Worm (Caenorhabditis elegans) whole organism, L4 larva: ENCODE measurements around the gene F38B6.2.

Experiments
- Y105C5A.15 ChIP-seq: fragments of 200-800 bp; sonication (Bioruptor generic); IDR thresholded peaks from 2 replicates; pipeline ENCODE4 v1.3.6; 2022; ENCODE audit warnings: missing genetic modification characterization, missing compliant biosample characterization
- Y75B8A.6 ChIP-seq: fragments of 200-800 bp; sonication (Bioruptor generic); IDR thresholded peaks from 2 replicates; pipeline ENCODE4 v1.3.6; 2022; ENCODE audit warnings: missing genetic modification reagents, missing genetic modification characterization, missing compliant biosample characterization
- aha-1 ChIP-seq: fragments of 150-350 bp; peaks from one replicate; lab custom pipeline; 2014; ENCODE audit warnings: missing biosample characterization, missing genetic modification characterization
- ceh-44 ChIP-seq: fragments of 200-800 bp; sonication (Bioruptor generic); IDR thresholded peaks from 2 replicates; pipeline ENCODE4 v1.3.6; 2022; ENCODE audit warnings: missing genetic modification reagents, missing genetic modification characterization, missing compliant biosample characterization
- ceh-62 ChIP-seq: sonication (generic microtip); optimal IDR thresholded peaks from 2 replicates; lab custom pipeline; 2017; ENCODE audit warnings: missing biosample characterization, missing genetic modification characterization
- ces-1 ChIP-seq: fragments of 150-350 bp; sonication (generic microtip); optimal IDR thresholded peaks from 4 replicates; lab custom pipeline; 2014; ENCODE audit warnings: missing biosample characterization, missing genetic modification reagents, missing genetic modification characterization
- ctbp-1 ChIP-seq: fragments of 200-800 bp; sonication (Bioruptor generic); IDR thresholded peaks from 2 replicates; pipeline ENCODE4 v1.3.6; 2022; ENCODE audit warnings: missing genetic modification reagents, missing genetic modification characterization, missing compliant biosample characterization
- daf-8 ChIP-seq: fragments of 200-800 bp; sonication (Bioruptor generic); IDR thresholded peaks from 2 replicates; pipeline ENCODE4 v1.3.6; 2022; ENCODE audit warnings: missing genetic modification characterization, missing compliant biosample characterization
- dmd-6 ChIP-seq: fragments of 200-800 bp; sonication (Bioruptor generic); IDR thresholded peaks from 2 replicates; pipeline ENCODE4 v1.3.6; 2022; ENCODE audit warnings: missing genetic modification reagents, missing genetic modification characterization, missing compliant biosample characterization
- dve-1 ChIP-seq: sonication (generic microtip); optimal IDR thresholded peaks from 2 replicates; lab custom pipeline; 2017; ENCODE audit warnings: antibody characterized with exemption, mild to moderate bottlenecking, missing genetic modification characterization, missing compliant biosample characterization; ENCODE audit not compliant: insufficient read depth
- fkh-10 ChIP-seq: fragments of 150-350 bp; optimal IDR thresholded peaks from 2 replicates; lab custom pipeline; 2014; ENCODE audit warnings: missing biosample characterization, missing genetic modification reagents, missing genetic modification characterization
- hlh-11 ChIP-seq: fragments of 200-800 bp; sonication (Bioruptor generic); optimal IDR thresholded peaks from 2 replicates; lab custom pipeline; 2018; ENCODE audit warnings: mild to moderate bottlenecking, missing genetic modification characterization, missing compliant biosample characterization
- hlh-30 ChIP-seq: sonication (generic microtip); optimal IDR thresholded peaks from 2 replicates; lab custom pipeline; 2017; ENCODE audit warnings: antibody characterized with exemption, mild to moderate bottlenecking, missing genetic modification characterization, missing compliant biosample characterization; ENCODE audit not compliant: insufficient read depth
- hmg-1.1 ChIP-seq: fragments of 200-800 bp; sonication (Bioruptor generic); IDR thresholded peaks from 2 replicates; pipeline ENCODE4 v1.3.6; 2022; ENCODE audit warnings: missing genetic modification reagents, missing genetic modification characterization, missing compliant biosample characterization
- lim-7 ChIP-seq: fragments of 200-800 bp; sonication (Bioruptor generic); IDR thresholded peaks from 2 replicates; pipeline ENCODE4 v1.3.6; 2022; ENCODE audit warnings: missing genetic modification characterization, missing compliant biosample characterization
- lin-29 ChIP-seq: fragments of 200-800 bp; sonication (Bioruptor generic); IDR thresholded peaks from 2 replicates; pipeline ENCODE4 v1.3.6; 2022; ENCODE audit warnings: missing genetic modification reagents, missing genetic modification characterization, missing compliant biosample characterization
- madf-9 ChIP-seq: fragments of 200-800 bp; sonication (Bioruptor generic); conservative IDR thresholded peaks from 2 replicates; pipeline ENCODE4 v1.3.6; 2022; ENCODE audit warnings: missing genetic modification reagents, missing genetic modification characterization, missing compliant biosample characterization
- mep-1 ChIP-seq: fragments of 150-350 bp; sonication (generic microtip); optimal IDR thresholded peaks from 3 replicates; lab custom pipeline; 2014; ENCODE audit warnings: missing biosample characterization, missing genetic modification characterization
- mxl-2 ChIP-seq: fragments of 200-800 bp; sonication (Bioruptor generic); conservative IDR thresholded peaks from 2 replicates; pipeline ENCODE4 v1.3.6; 2022; ENCODE audit warnings: missing genetic modification reagents, missing genetic modification characterization, missing compliant biosample characterization
- nhr-10 ChIP-seq: fragments of 150-350 bp; optimal IDR thresholded peaks from 2 replicates; lab custom pipeline; 2014; ENCODE audit warnings: missing biosample characterization, missing genetic modification characterization
- nhr-48 ChIP-seq: sonication (generic microtip); optimal IDR thresholded peaks from 2 replicates; lab custom pipeline; 2016; ENCODE audit warnings: mild to moderate bottlenecking, missing genetic modification characterization, missing compliant biosample characterization
- nhr-76 ChIP-seq: fragments of 150-350 bp; optimal IDR thresholded peaks from 2 replicates; lab custom pipeline; 2014; ENCODE audit warnings: missing biosample characterization, missing genetic modification characterization
- sdz-12 ChIP-seq: fragments of 200-800 bp; sonication (Bioruptor generic); optimal IDR thresholded peaks from 2 replicates; lab custom pipeline; 2018; ENCODE audit warnings: mild to moderate bottlenecking, missing genetic modification characterization, missing compliant biosample characterization
- set-16 ChIP-seq: fragments of 200-800 bp; sonication (Bioruptor generic); IDR thresholded peaks from 2 replicates; pipeline ENCODE4 v1.3.6; 2022; ENCODE audit warnings: missing genetic modification reagents, missing genetic modification characterization, missing compliant biosample characterization
- skn-1 ChIP-seq: fragments of 150-350 bp; optimal IDR thresholded peaks from 2 replicates; lab custom pipeline; 2014; ENCODE audit warnings: missing biosample characterization, missing genetic modification characterization
- unc-62 ChIP-seq, 3 experiments: fragments of 150-350 bp in 1 of 3; sonication (generic microtip); optimal IDR thresholded peaks in 2 of 3; peaks in 1 of 3; 1 replicate in 1 of 3; 2 replicates in 2 of 3; lab custom pipeline; 2014 to 2017; ENCODE audit warnings: missing biosample characterization in 3 of 3, missing genetic modification characterization in 3 of 3, missing genetic modification reagents in 3 of 3, missing genotype in 1 of 3
- zfp-3 ChIP-seq: fragments of 200-800 bp; sonication (Bioruptor generic); conservative IDR thresholded peaks from 2 replicates; pipeline ENCODE4 v1.3.6; 2022; ENCODE audit warnings: missing genetic modification reagents, missing genetic modification characterization, missing compliant biosample characterization

Gene F38B6.2

ce11 chrX:6702249-6702648 is 3.9 kb downstream of the F38B6.2 start, which contains the start of gene acr-2:
Gene acr-2 (plus strand): TSS chrX:6702549.
- no peak for TF ChIP-seq Y75B8A.6
- peak; percentile 48 for TF ChIP-seq hmg-1.1 (GFP tag; lab: Robert Waterston, UW)
- no peak for TF ChIP-seq hlh-30
- peak; percentile 24; the same call in 1 of the 2 replicates for TF ChIP-seq ceh-44 (GFP tag; lab: Robert Waterston, UW)
- 0 out of 2 replicates have a peak, but pooled peaks have one; percentile 30 for TF ChIP-seq ctbp-1 (GFP tag; lab: Robert Waterston, UW)

ce11 chrX:6705156-6705555 is 6.8 kb downstream of the F38B6.2 start:
- peak; percentile 49; the same call in 1 of the 2 replicates for TF ChIP-seq ctbp-1 (GFP tag; lab: Robert Waterston, UW)
- no peak for TF ChIP-seq madf-9 (GFP tag; lab: Robert Waterston, UW)
- TF ChIP-seq nhr-48, result no peak
- TF ChIP-seq ces-1, result peak; percentile 78
- TF ChIP-seq unc-62 (GFP tag; optimal IDR thresholded peaks at IDR 0.05 in 1 of 2; lab: Kevin White, UChicago), result peak in 1 of 2 experiments; percentile 37
- no peak for TF ChIP-seq unc-62 (tag; optimal IDR thresholded peaks at IDR 0.05; lab: Kevin White, UChicago)
- TF ChIP-seq fkh-10 (GFP tag; lab: Kevin White, UChicago), result peak; percentile 94

- TF ChIP-seq ceh-62 (tag; lab: Kevin White, UChicago), result no peak
- no peak for TF ChIP-seq daf-8 (GFP tag; lab: Robert Waterston, UW)
- no peak for TF ChIP-seq mxl-2 (GFP tag; lab: Robert Waterston, UW)
- TF ChIP-seq set-16, result no peak
- TF ChIP-seq nhr-76, result no peak
- TF ChIP-seq lin-29 (GFP tag; lab: Robert Waterston, UW), result no peak
- no peak for TF ChIP-seq dmd-6 (GFP tag; lab: Robert Waterston, UW)
- TF ChIP-seq dve-1 (tag; lab: Kevin White, UChicago), result no peak
- TF ChIP-seq zfp-3, result no peak
- no peak for TF ChIP-seq skn-1 (tag; lab: Kevin White, UChicago)
- no peak for TF ChIP-seq fkh-10 (GFP tag; lab: Kevin White, UChicago)
- TF ChIP-seq unc-62 (GFP tag; optimal IDR thresholded peaks at IDR 0.05 in 1 of 2; lab: Kevin White, UChicago), result no peak
- no peak for TF ChIP-seq unc-62 (tag; optimal IDR thresholded peaks at IDR 0.05; lab: Kevin White, UChicago)
- TF ChIP-seq ceh-44 (GFP tag; lab: Robert Waterston, UW), result no peak
- no peak for TF ChIP-seq lim-7 (GFP tag; lab: Robert Waterston, UW)
Measured at ce11 chrX:6709238-6709637, 10.9 kb downstream of the F38B6.2 start, which contains the start of gene acr-3. Gene acr-3 (plus strand): TSS chrX:6709538.

- peak; percentile 9 for TF ChIP-seq aha-1 (tag; lab: Kevin White, UChicago)
- no peak for TF ChIP-seq dmd-6 (GFP tag; lab: Robert Waterston, UW)
- no peak for TF ChIP-seq mep-1 (tag; lab: Kevin White, UChicago)
Measured at ce11 chrX:6713277-6713676, 14.9 kb downstream of the F38B6.2 start, which contains the start of gene nas-11. Gene nas-11 (plus strand): TSS chrX:6713577.

ce11 chrX:6718595-6718994 is 20.3 kb downstream of the F38B6.2 start, which contains the start of gene smf-2:
Gene smf-2 (minus strand): TSS chrX:6718695.
- TF ChIP-seq hlh-30, result no peak
- TF ChIP-seq sdz-12 (GFP tag; lab: Kevin White, UChicago), result no peak
- no peak for TF ChIP-seq nhr-10 (tag; lab: Kevin White, UChicago)
- TF ChIP-seq Y105C5A.15, result no peak

ce11 chrX:6722966-6723365 is 24.6 kb downstream of the F38B6.2 start, which contains the start of gene smf-1:
Gene smf-1 (minus strand): TSS chrX:6723066.
- TF ChIP-seq unc-62 (GFP tag; optimal IDR thresholded peaks at IDR 0.05 in 1 of 2; lab: Kevin White, UChicago) (peak in 1 of 2 experiments; percentile 34), unc-62 (tag; optimal IDR thresholded peaks at IDR 0.05; lab: Kevin White, UChicago) (no peak), hlh-11 (no peak), dve-1 (tag; lab: Kevin White, UChicago) (peak; percentile 27)
